Worm (Caenorhabditis elegans) whole organism, L4 larva: ENCODE data around the gene T28A8.3.
A peak's percentile ranks its signal among the peaks of the same experiment; 100 is the strongest.

Experiments
- F26F4.8 ChIP-seq: fragments of 200-800 bp; sonication (Bioruptor generic); conservative IDR thresholded peaks from 2 replicates; pipeline ENCODE4 v1.3.6; 2022; ENCODE audit warnings: missing genetic modification characterization, missing compliant biosample characterization
- F37D6.2 ChIP-seq: sonication (generic microtip); optimal IDR thresholded peaks from 2 replicates; lab custom pipeline; 2016; ENCODE audit warnings: mild to moderate bottlenecking, missing genetic modification characterization, missing compliant biosample characterization
- R02D3.7 ChIP-seq: fragments of 150-350 bp; sonication (generic microtip); optimal IDR thresholded peaks from 3 replicates; lab custom pipeline; 2014; ENCODE audit warnings: missing biosample characterization, missing genetic modification characterization
- T20F7.1 ChIP-seq: fragments of 200-800 bp; sonication (Bioruptor generic); optimal IDR thresholded peaks from 2 replicates; lab custom pipeline; 2018; ENCODE audit warnings: mild to moderate bottlenecking, missing genetic modification characterization, missing compliant biosample characterization
- Y105C5A.15 ChIP-seq: fragments of 200-800 bp; sonication (Bioruptor generic); IDR thresholded peaks from 2 replicates; pipeline ENCODE4 v1.3.6; 2022; ENCODE audit warnings: missing genetic modification characterization, missing compliant biosample characterization
- attf-4 ChIP-seq: sonication (generic microtip); optimal IDR thresholded peaks from 3 replicates; lab custom pipeline; 2017; ENCODE audit warnings: missing biosample characterization, missing genetic modification characterization
- ceh-28 ChIP-seq: fragments of 150-350 bp; optimal IDR thresholded peaks from 2 replicates; lab custom pipeline; 2014; ENCODE audit warnings: missing biosample characterization, missing genetic modification reagents, missing genetic modification characterization
- cey-2 ChIP-seq: sonication (generic microtip); optimal IDR thresholded peaks from 3 replicates; lab custom pipeline; 2017; ENCODE audit warnings: missing genetic modification characterization, mild to moderate bottlenecking, missing compliant biosample characterization, antibody characterized with exemption, borderline replicate concordance; ENCODE audit not compliant: insufficient read depth
- daf-19 ChIP-seq: fragments of 200-800 bp; sonication (Bioruptor generic); conservative IDR thresholded peaks from 2 replicates; pipeline ENCODE4 v1.3.6; 2022; ENCODE audit warnings: missing genetic modification characterization, missing compliant biosample characterization
- dmd-6 ChIP-seq: fragments of 200-800 bp; sonication (Bioruptor generic); IDR thresholded peaks from 2 replicates; pipeline ENCODE4 v1.3.6; 2022; ENCODE audit warnings: missing genetic modification reagents, missing genetic modification characterization, missing compliant biosample characterization
- dmd-8 ChIP-seq: fragments of 200-800 bp; sonication (Bioruptor generic); IDR thresholded peaks from 2 replicates; pipeline ENCODE4 v1.3.6; 2022; ENCODE audit warnings: missing genetic modification characterization, missing compliant biosample characterization
- dpl-1 ChIP-seq: fragments of 150-350 bp; optimal IDR thresholded peaks from 2 replicates; lab custom pipeline; 2014; ENCODE audit warnings: missing biosample characterization, missing genetic modification reagents, missing genetic modification characterization
- duxl-1 ChIP-seq: sonication (generic microtip); optimal IDR thresholded peaks from 2 replicates; lab custom pipeline; 2016; ENCODE audit warnings: mild to moderate bottlenecking, missing genetic modification characterization, moderate library complexity, missing compliant biosample characterization; ENCODE audit not compliant: poor library complexity
- dve-1 ChIP-seq: sonication (generic microtip); optimal IDR thresholded peaks from 2 replicates; lab custom pipeline; 2017; ENCODE audit warnings: antibody characterized with exemption, mild to moderate bottlenecking, missing genetic modification characterization, missing compliant biosample characterization; ENCODE audit not compliant: insufficient read depth
- fos-1 ChIP-seq: fragments of 150-350 bp; optimal IDR thresholded peaks from 2 replicates; lab custom pipeline; 2014; ENCODE audit warnings: missing biosample characterization, missing genetic modification characterization
- hlh-11 ChIP-seq: fragments of 200-800 bp; sonication (Bioruptor generic); optimal IDR thresholded peaks from 2 replicates; lab custom pipeline; 2018; ENCODE audit warnings: mild to moderate bottlenecking, missing genetic modification characterization, missing compliant biosample characterization
- jun-1 ChIP-seq: fragments of 150-350 bp; optimal IDR thresholded peaks from 2 replicates; lab custom pipeline; 2014; ENCODE audit warnings: missing biosample characterization, missing genetic modification reagents, missing genetic modification characterization
- lin-29 ChIP-seq: fragments of 200-800 bp; sonication (Bioruptor generic); IDR thresholded peaks from 2 replicates; pipeline ENCODE4 v1.3.6; 2022; ENCODE audit warnings: missing genetic modification reagents, missing genetic modification characterization, missing compliant biosample characterization
- lin-39 ChIP-seq: fragments of 150-350 bp; optimal IDR thresholded peaks from 2 replicates; lab custom pipeline; 2014; ENCODE audit warnings: missing biosample characterization, missing genetic modification reagents, missing genetic modification characterization
- lir-3 ChIP-seq: sonication (generic microtip); optimal IDR thresholded peaks from 2 replicates; lab custom pipeline; 2016; ENCODE audit warnings: mild to moderate bottlenecking, missing genetic modification characterization, missing compliant biosample characterization
- madf-5 ChIP-seq, 2 experiments: fragments of 200-800 bp; sonication (Bioruptor generic); IDR thresholded peaks; 2 replicates each; pipeline ENCODE4 v1.3.6; 2022; ENCODE audit warnings: missing compliant biosample characterization in 2 of 2, missing genetic modification characterization in 2 of 2
- madf-9 ChIP-seq: fragments of 200-800 bp; sonication (Bioruptor generic); conservative IDR thresholded peaks from 2 replicates; pipeline ENCODE4 v1.3.6; 2022; ENCODE audit warnings: missing genetic modification reagents, missing genetic modification characterization, missing compliant biosample characterization
- mdl-1 ChIP-seq, 2 experiments: fragments of 150-350 bp in 1 of 2; sonication (generic microtip) in 1 of 2; optimal IDR thresholded peaks; 2 replicates each; lab custom pipeline; 2014 to 2017; ENCODE audit warnings: missing biosample characterization in 2 of 2, missing genetic modification characterization in 2 of 2
- mes-2 ChIP-seq: sonication (generic microtip); optimal IDR thresholded peaks from 2 replicates; lab custom pipeline; 2016; ENCODE audit warnings: missing genotype, mild to moderate bottlenecking, missing genetic modification characterization, missing compliant biosample characterization; ENCODE audit not compliant: poor library complexity, severe bottlenecking
- mxl-2 ChIP-seq: fragments of 200-800 bp; sonication (Bioruptor generic); conservative IDR thresholded peaks from 2 replicates; pipeline ENCODE4 v1.3.6; 2022; ENCODE audit warnings: missing genetic modification reagents, missing genetic modification characterization, missing compliant biosample characterization
- mxl-3 ChIP-seq: fragments of 200-800 bp; sonication (Bioruptor generic); optimal IDR thresholded peaks from 2 replicates; lab custom pipeline; 2018; ENCODE audit warnings: mild to moderate bottlenecking, missing genetic modification characterization, missing compliant biosample characterization
- nhr-10 ChIP-seq: fragments of 150-350 bp; optimal IDR thresholded peaks from 2 replicates; lab custom pipeline; 2014; ENCODE audit warnings: missing biosample characterization, missing genetic modification characterization
- nhr-102 ChIP-seq: sonication (generic microtip); optimal IDR thresholded peaks from 2 replicates; lab custom pipeline; 2016; ENCODE audit warnings: mild to moderate bottlenecking, missing genetic modification characterization, moderate library complexity, missing compliant biosample characterization
- nhr-11 ChIP-seq: fragments of 150-350 bp; optimal IDR thresholded peaks from 2 replicates; lab custom pipeline; 2014; ENCODE audit warnings: missing biosample characterization, missing genetic modification characterization
- nhr-237 ChIP-seq: sonication (generic microtip); optimal IDR thresholded peaks from 2 replicates; lab custom pipeline; 2017; ENCODE audit warnings: missing biosample characterization, missing genetic modification characterization
- php-3 ChIP-seq: fragments of 200-800 bp; sonication (Bioruptor generic); IDR thresholded peaks from 2 replicates; pipeline ENCODE4 v1.3.6; 2022; ENCODE audit warnings: missing genetic modification reagents, missing genetic modification characterization, missing compliant biosample characterization
- pqm-1 ChIP-seq: sonication (generic microtip); optimal IDR thresholded peaks from 2 replicates; lab custom pipeline; 2017; ENCODE audit warnings: missing biosample characterization, missing genetic modification characterization
- snpc-4 ChIP-seq: fragments of 150-350 bp; optimal IDR thresholded peaks from 2 replicates; lab custom pipeline; 2014; ENCODE audit warnings: missing biosample characterization, missing genetic modification characterization
- spr-1 ChIP-seq: sonication (generic microtip); optimal IDR thresholded peaks from 2 replicates; lab custom pipeline; 2016; ENCODE audit warnings: mild to moderate bottlenecking, missing genetic modification characterization, missing compliant biosample characterization
- spr-3 ChIP-seq: fragments of 200-800 bp; sonication (Bioruptor generic); optimal IDR thresholded peaks from 2 replicates; lab custom pipeline; 2018; ENCODE audit warnings: mild to moderate bottlenecking, missing genetic modification characterization, missing compliant biosample characterization
- unc-130 ChIP-seq: sonication (generic microtip); optimal IDR thresholded peaks from 2 replicates; lab custom pipeline; 2016; ENCODE audit warnings: missing genetic modification reagents, missing genetic modification characterization, missing compliant biosample characterization
- unc-62 ChIP-seq, 3 experiments: fragments of 150-350 bp in 1 of 3; sonication (generic microtip); optimal IDR thresholded peaks in 2 of 3; peaks in 1 of 3; 1 replicate in 1 of 3; 2 replicates in 2 of 3; lab custom pipeline; 2014 to 2017; ENCODE audit warnings: missing biosample characterization in 3 of 3, missing genetic modification characterization in 3 of 3, missing genetic modification reagents in 3 of 3, missing genotype in 1 of 3
- vab-7 ChIP-seq: fragments of 200-800 bp; sonication (Bioruptor generic); IDR thresholded peaks from 2 replicates; pipeline ENCODE4 v1.3.6; 2022; ENCODE audit warnings: missing genetic modification reagents, missing genetic modification characterization, missing compliant biosample characterization
- zag-1 ChIP-seq: fragments of 150-350 bp; optimal IDR thresholded peaks from 2 replicates; lab custom pipeline; 2014; ENCODE audit warnings: missing biosample characterization, missing genetic modification characterization
- zip-2 ChIP-seq: fragments of 150-350 bp; optimal IDR thresholded peaks from 2 replicates; lab custom pipeline; 2014; ENCODE audit warnings: missing biosample characterization, missing genetic modification characterization

Gene T28A8.3

DNA sequence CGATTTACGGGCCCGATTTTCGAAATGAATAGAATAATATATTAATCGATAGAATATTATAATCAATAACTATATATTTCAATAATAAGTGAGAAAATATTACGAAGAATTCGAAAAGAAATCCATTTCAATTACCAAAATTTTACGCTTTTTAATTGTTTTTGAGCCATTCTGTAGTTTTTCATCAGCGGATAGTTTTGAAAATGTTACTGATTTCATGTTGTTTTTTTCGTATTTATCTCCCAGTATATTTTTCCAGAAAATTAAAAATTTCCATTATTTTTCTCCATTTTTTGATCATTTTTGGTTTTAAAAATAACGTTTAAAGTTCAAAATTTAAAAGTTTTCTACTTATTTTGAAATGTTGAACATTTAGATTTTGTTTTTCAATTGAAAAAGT is at the start of gene T28A8.3:
Gene T28A8.3 (plus strand): TSS at position 301 of the 400 bp plus-strand sequence.
- TF ChIP-seq mdl-1 (tag; optimal IDR thresholded peaks at IDR 0.05; lab: Kevin White, UChicago), result no peak
- no peak for TF ChIP-seq nhr-10 (tag; lab: Kevin White, UChicago)
- TF ChIP-seq pqm-1, result no peak
- TF ChIP-seq ceh-28 (tag; lab: Kevin White, UChicago), result no peak
- TF ChIP-seq dve-1 (tag; lab: Kevin White, UChicago), result no peak
- no peak for TF ChIP-seq lin-29
- TF ChIP-seq mxl-3 (GFP tag; lab: Kevin White, UChicago), result no peak
- no peak for TF ChIP-seq php-3
- TF ChIP-seq cey-2 (tag; lab: Kevin White, UChicago), result no peak

DNA sequence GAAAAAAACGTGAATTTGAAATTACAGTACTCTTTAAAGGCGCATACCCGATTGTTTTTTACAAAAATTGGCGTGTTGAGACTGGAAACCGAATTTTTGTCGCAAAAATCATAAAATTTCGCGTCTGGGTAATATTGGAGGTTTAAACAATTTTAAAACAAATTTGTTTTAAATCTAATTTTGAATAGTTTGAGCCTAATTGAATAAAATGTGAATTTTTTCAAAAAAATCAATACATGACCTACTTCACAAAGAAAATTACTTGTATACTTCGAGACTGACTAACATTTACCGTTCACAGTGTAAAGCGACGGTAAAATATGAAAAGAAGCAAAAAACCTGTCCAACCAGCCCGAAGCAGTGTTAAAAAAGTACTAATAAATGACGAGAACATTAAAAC is 48.5 kb upstream of the T28A8.3 start:
- TF ChIP-seq Y105C5A.15 (GFP tag; lab: Robert Waterston, UW) (0 out of 2 replicates have a peak, but pooled peaks have one; percentile 48), daf-19 (no peak), hlh-11 (tag; lab: Kevin White, UChicago) (no peak), unc-62 (GFP tag; optimal IDR thresholded peaks at IDR 0.05 in 1 of 2; lab: Kevin White, UChicago) (peak in 1 of 2 experiments; percentile 51), unc-62 (tag; optimal IDR thresholded peaks at IDR 0.05; lab: Kevin White, UChicago) (no peak), attf-4 (tag; lab: Kevin White, UChicago) (no peak), R02D3.7 (tag; lab: Kevin White, UChicago) (no peak), nhr-102 (tag; lab: Kevin White, UChicago) (peak; percentile 13)

DNA sequence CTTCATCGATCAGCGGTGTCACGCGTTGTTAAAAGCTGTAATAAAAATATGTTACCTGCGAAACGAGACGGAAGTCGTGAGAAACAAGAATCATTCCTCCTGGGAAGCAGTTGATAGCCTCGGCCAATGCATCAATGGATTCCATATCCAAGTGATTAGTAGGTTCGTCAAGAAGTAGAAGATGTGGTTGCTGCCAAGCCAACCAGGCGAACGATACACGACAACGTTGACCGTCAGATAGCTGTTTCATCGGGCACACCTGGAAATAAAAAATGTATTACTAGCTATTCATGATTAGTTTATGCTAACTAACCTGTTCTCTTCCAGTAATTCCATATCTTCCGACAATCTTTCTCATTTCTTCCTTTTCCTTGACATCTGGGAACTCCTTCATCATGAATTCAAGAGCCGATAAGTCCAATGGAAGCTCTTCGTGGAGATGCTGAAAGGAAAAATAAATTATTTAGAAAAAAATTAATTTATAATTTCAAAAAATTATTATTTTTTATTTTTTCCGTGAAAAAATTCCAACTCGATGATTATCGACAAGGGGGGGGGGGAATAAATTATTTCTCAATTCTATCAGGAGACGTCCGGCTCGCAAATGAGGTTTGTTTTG is 46.7 kb upstream of the T28A8.3 start, which contains the start of gene tag-164:
Gene tag-164 (plus strand): TSS at position 569 of the 619 bp plus-strand sequence.
- TF ChIP-seq unc-62 (GFP tag; optimal IDR thresholded peaks at IDR 0.05 in 1 of 2; lab: Kevin White, UChicago), result peak in 1 of 2 experiments; percentile 92
- no peak for TF ChIP-seq unc-62 (tag; optimal IDR thresholded peaks at IDR 0.05; lab: Kevin White, UChicago)
- no peak for TF ChIP-seq duxl-1 (tag; lab: Kevin White, UChicago)
- no peak for TF ChIP-seq vab-7 (GFP tag; lab: Robert Waterston, UW)

ce11 chrIII:13461535-13461934 is 44.3 kb upstream of the T28A8.3 start:
- TF ChIP-seq nhr-237 (tag; lab: Kevin White, UChicago) (no peak), lin-39 (tag; lab: Kevin White, UChicago) (no peak), zip-2 (no peak), T20F7.1 (no peak), mdl-1 (tag; optimal IDR thresholded peaks at IDR 0.05; lab: Kevin White, UChicago) (no peak), F37D6.2 (tag; lab: Kevin White, UChicago) (no peak), fos-1 (tag; lab: Kevin White, UChicago) (no peak), zag-1 (no peak)

DNA sequence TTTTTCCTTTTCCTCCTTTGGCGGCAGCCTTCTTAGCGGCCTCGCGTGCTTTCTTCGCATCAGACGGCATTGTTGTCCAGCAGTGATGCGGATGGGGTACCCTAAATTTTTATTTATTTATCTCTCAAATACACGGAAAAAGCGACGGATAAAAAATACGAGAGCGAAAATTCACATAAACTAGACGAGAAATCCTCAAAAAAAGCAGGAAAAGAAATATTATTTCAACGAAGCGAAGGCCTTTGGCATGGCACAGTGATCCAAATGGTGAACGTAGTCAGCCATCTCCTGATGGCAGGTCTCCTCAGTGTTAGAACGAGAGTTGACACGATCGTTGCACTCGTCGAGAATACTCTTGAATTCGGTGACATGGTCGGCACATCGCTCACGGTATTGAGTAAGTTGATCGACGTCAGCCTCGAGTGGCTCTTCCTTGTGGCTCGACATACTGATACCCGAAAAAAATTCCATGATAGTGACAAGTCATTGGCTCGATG is 43.6 kb upstream of the T28A8.3 start, which contains the start of the genes abcf-2 and T27E9.2:
Gene abcf-2 (minus strand): TSS at position 101 of the 497 bp plus-strand sequence.
Gene T27E9.2 (minus strand): TSS at position 447 of the 497 bp plus-strand sequence.
- TF ChIP-seq madf-5 (GFP tag; IDR thresholded peaks at IDR 0.05; lab: Robert Waterston, UW), result no peak
- TF ChIP-seq spr-1 (tag; lab: Kevin White, UChicago), result no peak
- TF ChIP-seq snpc-4 (tag; lab: Kevin White, UChicago), result no peak
- TF ChIP-seq nhr-237 (tag; lab: Kevin White, UChicago), result no peak
- TF ChIP-seq F26F4.8, result no peak
- TF ChIP-seq jun-1 (tag; lab: Kevin White, UChicago), result no peak
- TF ChIP-seq unc-130 (GFP tag; lab: Kevin White, UChicago), result no peak
- no peak for TF ChIP-seq dmd-8
- TF ChIP-seq cey-2 (tag; lab: Kevin White, UChicago), result no peak
- no peak for TF ChIP-seq madf-9 (GFP tag; lab: Robert Waterston, UW)
- TF ChIP-seq nhr-11, result no peak
- TF ChIP-seq lir-3, result no peak
- TF ChIP-seq mes-2 (tag; lab: Kevin White, UChicago), result no peak
- no peak for TF ChIP-seq dpl-1 (GFP tag; lab: Kevin White, UChicago)
- TF ChIP-seq lin-39 (tag; lab: Kevin White, UChicago), result no peak
- TF ChIP-seq dmd-6 (GFP tag; lab: Robert Waterston, UW), result no peak
- no peak for TF ChIP-seq spr-3 (GFP tag; lab: Kevin White, UChicago)
- no peak for TF ChIP-seq mxl-2 (GFP tag; lab: Robert Waterston, UW)
- TF ChIP-seq, all 104 proteins: peak for 0
